Worm (Caenorhabditis elegans): ENCODE data around the gene F21A3.3.

- TF ChIP-seq ztf-11 (tag; optimal IDR thresholded peaks at IDR 0.05): no peak
- TF ChIP-seq C34F6.9 (tag; optimal IDR thresholded peaks at IDR 0.05): no peak
- no peak for TF ChIP-seq fos-1 (tag; optimal IDR thresholded peaks at IDR 0.05)
- no peak for TF ChIP-seq snpc-4 (tag; optimal IDR thresholded peaks at IDR 0.05)
- no peak for TF ChIP-seq skn-1 (tag; optimal IDR thresholded peaks at IDR 0.05)
- no peak for TF ChIP-seq ztf-1 (GFP tag; conservative IDR thresholded peaks at IDR 0.05)
- TF ChIP-seq ama-1 (optimal IDR thresholded peaks at IDR 0.05): no peak
- no peak for TF ChIP-seq lin-39 (tag; optimal IDR thresholded peaks at IDR 0.05)
- no peak for TF ChIP-seq ZK546.5 (tag; optimal IDR thresholded peaks at IDR 0.05)
- TF ChIP-seq unc-39 (tag; optimal IDR thresholded peaks at IDR 0.05): no peak
- no peak for TF ChIP-seq nhr-12 (tag; optimal IDR thresholded peaks at IDR 0.05)
Measured at ce11 chrV:15559047-15559446, 41.5 kb downstream of the F21A3.3 start, which contains the start of gene acr-18.

Data from whole organism, L2 larva.